Fruit fly (Drosophila melanogaster) whole organism, embryonic: ENCODE measurements around the gene CG12123.

Experiments
- Adf1 ChIP-seq: fragments of 200-800 bp; sonication (Bioruptor generic); IDR thresholded peaks from 2 replicates; pipeline ENCODE4 v1.3.6; 2022; ENCODE audit warnings: missing biosample characterization, missing genetic modification characterization
- B-H1 ChIP-seq: fragments of 200-800 bp; sonication (Bioruptor generic); IDR thresholded peaks from 3 replicates; pipeline ENCODE4 v1.3.6; 2022; ENCODE audit warnings: missing biosample characterization, missing genetic modification characterization
- CG14014 ChIP-seq: fragments of 200-800 bp; sonication (Bioruptor generic); IDR thresholded peaks from 2 replicates; pipeline ENCODE4 v1.3.6; 2022; ENCODE audit warnings: missing biosample characterization, missing genetic modification characterization
- CG1603 ChIP-seq: fragments of 200-800 bp; sonication (Bioruptor generic); optimal IDR thresholded peaks from 2 replicates; lab custom pipeline; 2019; ENCODE audit warnings: missing biosample characterization, mild to moderate bottlenecking, missing genetic modification characterization, moderate library complexity
- CG31224 ChIP-seq: fragments of 200-800 bp; sonication (Bioruptor generic); IDR thresholded peaks from 2 replicates; pipeline ENCODE4 v1.3.6; 2022; ENCODE audit warnings: missing biosample characterization, missing genetic modification characterization
- CG34422 ChIP-seq: fragments of 200-800 bp; sonication (Bioruptor generic); IDR thresholded peaks from 3 replicates; pipeline ENCODE4 v1.3.6; 2022; ENCODE audit warnings: missing biosample characterization, missing genetic modification characterization
- CG4617 ChIP-seq: fragments of 200-800 bp; sonication (Bioruptor generic); optimal IDR thresholded peaks from 3 replicates; lab custom pipeline; 2016; ENCODE audit warnings: missing biosample characterization, missing genetic modification characterization, borderline replicate concordance
- CG4820 ChIP-seq: fragments of 200-800 bp; sonication (Bioruptor generic); optimal IDR thresholded peaks from 3 replicates; lab custom pipeline; 2016; ENCODE audit warnings: missing biosample characterization, missing genetic modification characterization
- CG6854 ChIP-seq: fragments of 200-800 bp; sonication (Bioruptor generic); optimal IDR thresholded peaks from 3 replicates; lab custom pipeline; 2017; ENCODE audit warnings: missing biosample characterization, mild to moderate bottlenecking, missing genetic modification characterization
- CG7745 ChIP-seq: fragments of 200-800 bp; sonication (Bioruptor generic); optimal IDR thresholded peaks from 2 replicates; lab custom pipeline; 2018; ENCODE audit warnings: missing biosample characterization, mild to moderate bottlenecking, missing genetic modification characterization, moderate library complexity
- CG8924 ChIP-seq: fragments of 200-800 bp; optimal IDR thresholded peaks from 3 replicates; lab custom pipeline; 2019; ENCODE audit warnings: missing biosample characterization, mild to moderate bottlenecking, missing genetic modification characterization, moderate library complexity
- CG9797 ChIP-seq: fragments of 200-800 bp; sonication (Bioruptor generic); optimal IDR thresholded peaks from 3 replicates; lab custom pipeline; 2018; ENCODE audit warnings: missing biosample characterization, mild to moderate bottlenecking, missing genetic modification characterization
- Dad ChIP-seq: fragments of 200-800 bp; sonication (Bioruptor generic); optimal IDR thresholded peaks from 3 replicates; lab custom pipeline; 2016; ENCODE audit warnings: missing biosample characterization, missing genetic modification characterization
- Dp ChIP-seq: fragments of 200-800 bp; sonication (Bioruptor generic); optimal IDR thresholded peaks from 2 replicates; lab custom pipeline; 2018; ENCODE audit warnings: missing biosample characterization, mild to moderate bottlenecking, missing genetic modification characterization, moderate library complexity
- Dref ChIP-seq: fragments of 200-800 bp; sonication (Bioruptor generic); IDR thresholded peaks from 2 replicates; pipeline ENCODE4 v1.3.6; 2022; ENCODE audit warnings: missing biosample characterization, missing genetic modification characterization
- E2f1 ChIP-seq: fragments of 200-800 bp; sonication (Bioruptor generic); IDR thresholded peaks from 2 replicates; pipeline ENCODE4 v1.3.6; 2022; ENCODE audit warnings: missing biosample characterization, missing genetic modification characterization
- E2f2 ChIP-seq: fragments of 200-800 bp; sonication (Bioruptor generic); IDR thresholded peaks from 2 replicates; pipeline ENCODE4 v1.3.6; 2022; ENCODE audit warnings: missing biosample characterization, missing genetic modification characterization
- Elba2 ChIP-seq: fragments of 200-800 bp; sonication (Bioruptor generic); optimal IDR thresholded peaks from 3 replicates; lab custom pipeline; 2016; ENCODE audit warnings: missing biosample characterization, missing genetic modification characterization
- Gsc ChIP-seq: fragments of 200-800 bp; sonication (Bioruptor generic); IDR thresholded peaks from 2 replicates; pipeline ENCODE4 v1.3.6; 2022; ENCODE audit warnings: missing biosample characterization, missing genetic modification characterization
- Hmr ChIP-seq: fragments of 200-800 bp; sonication (Bioruptor generic); optimal IDR thresholded peaks from 3 replicates; lab custom pipeline; 2017; ENCODE audit warnings: mild to moderate bottlenecking, missing biosample characterization, missing genetic modification reagents, missing genetic modification characterization
- Hmx ChIP-seq: fragments of 200-800 bp; sonication (Bioruptor generic); optimal IDR thresholded peaks from 2 replicates; lab custom pipeline; 2016; ENCODE audit warnings: missing biosample characterization, missing genetic modification characterization
- MESR4 ChIP-seq: fragments of 200-800 bp; sonication (Bioruptor generic); optimal IDR thresholded peaks from 2 replicates; lab custom pipeline; 2018; ENCODE audit warnings: missing biosample characterization, mild to moderate bottlenecking, missing genetic modification characterization, moderate library complexity
- Med ChIP-seq: fragments of 200-800 bp; sonication (Bioruptor generic); peaks from one replicate; lab custom pipeline; 2016; ENCODE audit warnings: missing biosample characterization, missing genetic modification characterization, mild to moderate bottlenecking, inconsistent platforms, moderate library complexity
- Mrtf ChIP-seq: fragments of 200-800 bp; sonication (Bioruptor generic); IDR thresholded peaks from 3 replicates; pipeline ENCODE4 v1.3.6; 2022; ENCODE audit warnings: missing biosample characterization, missing genetic modification characterization
- Myb ChIP-seq: fragments of 200-800 bp; sonication (Bioruptor generic); optimal IDR thresholded peaks from 2 replicates; lab custom pipeline; 2016; ENCODE audit warnings: missing biosample characterization, missing genetic modification characterization
- Opbp ChIP-seq: fragments of 200-800 bp; sonication (Bioruptor generic); IDR thresholded peaks from 3 replicates; pipeline ENCODE4 v1.3.6; 2022; ENCODE audit warnings: missing biosample characterization, missing genetic modification characterization; ENCODE audit not compliant: partially characterized antibody
- Poxn ChIP-seq: fragments of 200-800 bp; sonication (Bioruptor generic); IDR thresholded peaks from 2 replicates; pipeline ENCODE4 v1.3.6; 2022; ENCODE audit warnings: missing biosample characterization, missing genetic modification characterization
- Sin3A ChIP-seq: fragments of >200 bp; optimal IDR thresholded peaks from 2 replicates; lab custom pipeline; 2018
- Sry-δ ChIP-seq: fragments of 200-800 bp; sonication (Bioruptor generic); optimal IDR thresholded peaks from 2 replicates; lab custom pipeline; 2016; ENCODE audit warnings: missing biosample characterization, missing genetic modification characterization
- ash1 ChIP-seq: fragments of 200-800 bp; sonication (Bioruptor generic); optimal IDR thresholded peaks from 2 replicates; lab custom pipeline; 2018; ENCODE audit warnings: missing biosample characterization, mild to moderate bottlenecking, missing genetic modification characterization
- ato ChIP-seq: fragments of 200-800 bp; sonication (Bioruptor generic); IDR thresholded peaks from 2 replicates; pipeline ENCODE4 v1.3.6; 2022; ENCODE audit warnings: missing biosample characterization, missing genetic modification characterization; ENCODE audit not compliant: partially characterized antibody
- caup ChIP-seq: fragments of 200-800 bp; sonication (Bioruptor generic); optimal IDR thresholded peaks from 3 replicates; lab custom pipeline; 2017; ENCODE audit warnings: missing biosample characterization, mild to moderate bottlenecking, missing genetic modification characterization, moderate library complexity; ENCODE audit not compliant: severe bottlenecking
- chm ChIP-seq: fragments of 200-800 bp; sonication (Bioruptor generic); IDR thresholded peaks from 2 replicates; pipeline ENCODE4 v1.3.6; 2022; ENCODE audit warnings: missing biosample characterization, missing genetic modification characterization
- cwo ChIP-seq: fragments of 200-800 bp; sonication (Bioruptor generic); optimal IDR thresholded peaks from 3 replicates; lab custom pipeline; 2017; ENCODE audit warnings: missing biosample characterization, missing genetic modification characterization, mild to moderate bottlenecking, moderate library complexity, missing genetic modification reagents
- fd3F ChIP-seq: fragments of 200-800 bp; sonication (Bioruptor generic); optimal IDR thresholded peaks from 2 replicates; lab custom pipeline; 2018; ENCODE audit warnings: missing biosample characterization, mild to moderate bottlenecking, missing genetic modification characterization, moderate library complexity
- gcm ChIP-seq: fragments of 200-800 bp; sonication (Bioruptor generic); optimal IDR thresholded peaks from 2 replicates; lab custom pipeline; 2019; ENCODE audit warnings: missing biosample characterization, mild to moderate bottlenecking, missing genetic modification characterization, moderate library complexity
- gem ChIP-seq: fragments of 200-800 bp; sonication (Bioruptor generic); optimal IDR thresholded peaks from 2 replicates; lab custom pipeline; 2019; ENCODE audit warnings: missing biosample characterization, mild to moderate bottlenecking, missing genetic modification characterization, moderate library complexity
- gfzf ChIP-seq: fragments of 200-800 bp; sonication (Bioruptor generic); optimal IDR thresholded peaks from 2 replicates; lab custom pipeline; 2016; ENCODE audit warnings: missing biosample characterization, mild to moderate bottlenecking, missing genetic modification characterization, moderate library complexity
- hkb ChIP-seq, 2 experiments: fragments of 200-800 bp in 1 of 2; fragments of >200 bp in 1 of 2; sonication (Bioruptor generic) in 1 of 2; IDR thresholded peaks in 1 of 2; optimal IDR thresholded peaks in 1 of 2; 2 replicates each; pipeline versions ENCODE4 v1.3.6 to Lab custom; 2017 to 2022; ENCODE audit warnings: missing biosample characterization in 1 of 2, missing genetic modification characterization in 1 of 2
- ind ChIP-seq: fragments of 200-800 bp; sonication (Bioruptor generic); optimal IDR thresholded peaks from 3 replicates; lab custom pipeline; 2016; ENCODE audit warnings: missing biosample characterization, missing genetic modification characterization
- lbe ChIP-seq: fragments of 200-800 bp; sonication (Bioruptor generic); optimal IDR thresholded peaks from 2 replicates; lab custom pipeline; 2016; ENCODE audit warnings: missing biosample characterization, mild to moderate bottlenecking, missing genetic modification characterization
- maf-S ChIP-seq: fragments of 200-800 bp; sonication (Bioruptor generic); optimal IDR thresholded peaks from 2 replicates; lab custom pipeline; 2016; ENCODE audit warnings: missing biosample characterization, missing genetic modification characterization
- pan ChIP-seq, 4 experiments: fragments of >200 bp in 3 of 4; fragments of 200-800 bp in 1 of 4; sonication (Bioruptor generic) in 1 of 4; optimal IDR thresholded peaks in 3 of 4; IDR thresholded peaks in 1 of 4; 2 replicates each; pipeline versions ENCODE4 v1.3.6 to Lab custom; 2017 to 2022; ENCODE audit warnings: missing biosample characterization in 2 of 4, missing genetic modification characterization in 2 of 4, mixed read lengths in 1 of 4
- pum ChIP-seq: fragments of 200-800 bp; sonication (Bioruptor generic); optimal IDR thresholded peaks from 2 replicates; lab custom pipeline; 2016; ENCODE audit warnings: missing biosample characterization, missing genetic modification characterization
- pzg ChIP-seq: fragments of 200-800 bp; sonication (Bioruptor generic); optimal IDR thresholded peaks from 3 replicates; lab custom pipeline; 2018; ENCODE audit warnings: missing biosample characterization, mild to moderate bottlenecking, missing genetic modification characterization, moderate library complexity
- row ChIP-seq: fragments of 200-800 bp; sonication (Bioruptor generic); IDR thresholded peaks from 3 replicates; pipeline ENCODE4 v1.3.6; 2022; ENCODE audit warnings: missing biosample characterization, missing genetic modification characterization
- sens ChIP-seq: fragments of 200-800 bp; sonication (Bioruptor generic); peaks from one replicate; lab custom pipeline; 2016; ENCODE audit warnings: missing biosample characterization, missing genetic modification characterization
- slou ChIP-seq: fragments of 200-800 bp; sonication (Bioruptor generic); optimal IDR thresholded peaks from 3 replicates; lab custom pipeline; 2016; ENCODE audit warnings: missing biosample characterization, missing genetic modification characterization
- stwl ChIP-seq: fragments of 200-800 bp; sonication (Bioruptor generic); optimal IDR thresholded peaks from 3 replicates; lab custom pipeline; 2018; ENCODE audit warnings: missing biosample characterization, mild to moderate bottlenecking, missing genetic modification characterization, moderate library complexity
- tll ChIP-seq, 2 experiments: fragments of 200-800 bp in 1 of 2; fragments of >200 bp in 1 of 2; sonication (Bioruptor generic) in 1 of 2; optimal IDR thresholded peaks; 2 replicates each; lab custom pipeline; 2017 to 2019; ENCODE audit warnings: missing biosample characterization in 2 of 2, missing genetic modification characterization in 2 of 2, mild to moderate bottlenecking in 1 of 2, moderate library complexity in 1 of 2

The CG12123 gene

dm6 chrX:8442161-8442560 is at the start of gene CG12123:
TSS of gene CG12123 (minus strand) at chrX:8442348.
- TF ChIP-seq Poxn (GFP tag; lab: Robert Waterston, UW): no peak
- TF ChIP-seq Opbp (GFP tag; lab: Robert Waterston, UW): no peak
- no peak for TF ChIP-seq slou (GFP tag; lab: Kevin White, UChicago)
- TF ChIP-seq chm (GFP tag; lab: Robert Waterston, UW): no peak
- no peak for TF ChIP-seq Elba2 (GFP tag; lab: Kevin White, UChicago)
- TF ChIP-seq Hmx (GFP tag; lab: Kevin White, UChicago): no peak
- TF ChIP-seq tll (GFP tag; optimal IDR thresholded peaks at IDR 0.05; lab: Kevin White, UChicago): no peak
- TF ChIP-seq ato: no peak
- TF ChIP-seq CG14014 (GFP tag; lab: Robert Waterston, UW): no peak
- peak; percentile 7 for TF ChIP-seq Sry-δ
- TF ChIP-seq CG8924 (tag; lab: Kevin White, UChicago): peak; percentile 55
- TF ChIP-seq hkb (optimal IDR thresholded peaks at IDR 0.05; lab: Kevin White, UChicago): peak; percentile 21
- no peak for TF ChIP-seq hkb (GFP tag; IDR thresholded peaks at IDR 0.05; lab: Robert Waterston, UW)
- peak; percentile 7 for TF ChIP-seq MESR4
- TF ChIP-seq maf-S (GFP tag; lab: Kevin White, UChicago): no peak
- TF ChIP-seq Dref (GFP tag; lab: Robert Waterston, UW): peak; percentile 65
- TF ChIP-seq CG31224 (GFP tag; lab: Robert Waterston, UW): no peak
- peak; percentile 21 for TF ChIP-seq sens (GFP tag; lab: Kevin White, UChicago)
- TF ChIP-seq lbe (GFP tag; lab: Kevin White, UChicago): peak; percentile 27
- peak; percentile 7 for TF ChIP-seq CG1603 (tag; lab: Kevin White, UChicago)
- TF ChIP-seq row (GFP tag; lab: Robert Waterston, UW): 0 out of 3 replicates have a peak, but pooled peaks have one; percentile 19
- TF ChIP-seq stwl (tag; lab: Kevin White, UChicago): peak; percentile 5
- no peak for TF ChIP-seq CG34422 (GFP tag; lab: Robert Waterston, UW)
- peak; percentile 85 for TF ChIP-seq E2f2 (GFP tag; lab: Robert Waterston, UW)
- TF ChIP-seq Dad (GFP tag; lab: Kevin White, UChicago): no peak
- peak; percentile 76 for TF ChIP-seq gfzf (GFP tag; lab: Kevin White, UChicago)
- no peak for TF ChIP-seq B-H1
- TF ChIP-seq Dp (GFP tag; lab: Kevin White, UChicago): peak; percentile 82
- no peak for TF ChIP-seq Mrtf (GFP tag; lab: Robert Waterston, UW)
- no peak for TF ChIP-seq CG7745 (tag; lab: Kevin White, UChicago)
- TF ChIP-seq E2f1: 0 out of 2 replicates have a peak, but pooled peaks have one; percentile 16
- no peak for TF ChIP-seq Sin3A
- TF ChIP-seq fd3F (GFP tag; lab: Kevin White, UChicago): no peak
- TF ChIP-seq pum: no peak
- TF ChIP-seq CG4820 (GFP tag; lab: Kevin White, UChicago): no peak
- TF ChIP-seq Adf1: no peak
- peak; percentile 24 for TF ChIP-seq Med (GFP tag; lab: Kevin White, UChicago)
- TF ChIP-seq CG9797 (GFP tag; lab: Kevin White, UChicago): peak; percentile 25
- peak; percentile 25 for TF ChIP-seq Myb (GFP tag; lab: Kevin White, UChicago)
- TF ChIP-seq CG6854 (GFP tag; lab: Kevin White, UChicago): no peak
- TF ChIP-seq Hmr: no peak
- TF ChIP-seq pzg (GFP tag; lab: Kevin White, UChicago): peak; percentile 72
- TF ChIP-seq Gsc (GFP tag; lab: Robert Waterston, UW): no peak
- no peak for TF ChIP-seq caup (GFP tag; lab: Kevin White, UChicago)
- no peak for TF ChIP-seq gem (tag; lab: Kevin White, UChicago)
- no peak for TF ChIP-seq ind (GFP tag; lab: Kevin White, UChicago)
- no peak for TF ChIP-seq ash1 (GFP tag; lab: Kevin White, UChicago)
- no peak for TF ChIP-seq gcm (GFP tag; lab: Kevin White, UChicago)
- TF ChIP-seq cwo (GFP tag; lab: Kevin White, UChicago): no peak
- TF ChIP-seq CG4617 (GFP tag; lab: Kevin White, UChicago): no peak
- no peak for TF ChIP-seq pan (optimal IDR thresholded peaks at IDR 0.05; lab: Kevin White, UChicago)
- no peak for TF ChIP-seq pan (GFP tag; optimal IDR thresholded peaks at IDR 0.05 in 1 of 2, IDR thresholded peaks at IDR 0.05 in 1 of 2)
